Worm (Caenorhabditis elegans) whole organism, L4 larva: ENCODE data around the gene Y17G9B.4.

Experiments used
- F49E8.2 ChIP-seq: sonication (generic microtip); optimal IDR thresholded peaks from 2 replicates; lab custom pipeline; 2016; ENCODE audit warnings: missing compliant biosample characterization, mild to moderate bottlenecking, missing genetic modification characterization, borderline replicate concordance
- Y105C5A.15 ChIP-seq: fragments of 200-800 bp; sonication (Bioruptor generic); IDR thresholded peaks from 2 replicates; pipeline ENCODE4 v1.3.6; 2022; ENCODE audit warnings: missing genetic modification characterization, missing compliant biosample characterization
- ZK337.2 ChIP-seq: fragments of 200-800 bp; sonication (Bioruptor generic); IDR thresholded peaks from 2 replicates; pipeline ENCODE4 v1.3.6; 2022; ENCODE audit warnings: missing genetic modification reagents, missing genetic modification characterization, missing compliant biosample characterization
- aha-1 ChIP-seq: fragments of 150-350 bp; peaks from one replicate; lab custom pipeline; 2014; ENCODE audit warnings: missing biosample characterization, missing genetic modification characterization
- aly-2 ChIP-seq: sonication (generic microtip); optimal IDR thresholded peaks from 2 replicates; lab custom pipeline; 2018; ENCODE audit warnings: missing biosample characterization, missing genetic modification characterization
- arid-1 ChIP-seq: fragments of 200-800 bp; sonication (Bioruptor generic); conservative IDR thresholded peaks from 2 replicates; pipeline ENCODE4 v1.3.6; 2022; ENCODE audit warnings: missing genetic modification reagents, missing genetic modification characterization, missing compliant biosample characterization
- attf-4 ChIP-seq: sonication (generic microtip); optimal IDR thresholded peaks from 3 replicates; lab custom pipeline; 2017; ENCODE audit warnings: missing biosample characterization, missing genetic modification characterization
- ceh-28 ChIP-seq: fragments of 150-350 bp; optimal IDR thresholded peaks from 2 replicates; lab custom pipeline; 2014; ENCODE audit warnings: missing biosample characterization, missing genetic modification reagents, missing genetic modification characterization
- ceh-32 ChIP-seq: sonication (generic microtip); optimal IDR thresholded peaks from 2 replicates; lab custom pipeline; 2016; ENCODE audit warnings: mild to moderate bottlenecking, missing genetic modification characterization, missing compliant biosample characterization; ENCODE audit not compliant: poor library complexity
- ceh-62 ChIP-seq: sonication (generic microtip); optimal IDR thresholded peaks from 2 replicates; lab custom pipeline; 2017; ENCODE audit warnings: missing biosample characterization, missing genetic modification characterization
- ceh-82 ChIP-seq: sonication (generic microtip); optimal IDR thresholded peaks from 2 replicates; lab custom pipeline; 2017; ENCODE audit warnings: missing biosample characterization, missing genetic modification characterization
- daf-16 ChIP-seq, 3 experiments: sonication (generic microtip); optimal IDR thresholded peaks; 2 replicates each; lab custom pipeline; 2016 to 2017; ENCODE audit warnings: missing genetic modification characterization in 3 of 3, missing genetic modification reagents in 3 of 3, mild to moderate bottlenecking in 2 of 3, missing compliant biosample characterization in 2 of 3, missing biosample characterization in 1 of 3, moderate library complexity in 1 of 3
- daf-8 ChIP-seq: fragments of 200-800 bp; sonication (Bioruptor generic); IDR thresholded peaks from 2 replicates; pipeline ENCODE4 v1.3.6; 2022; ENCODE audit warnings: missing genetic modification characterization, missing compliant biosample characterization
- dmd-9 ChIP-seq: fragments of 200-800 bp; sonication (Bioruptor generic); IDR thresholded peaks from 2 replicates; pipeline ENCODE4 v1.3.6; 2022; ENCODE audit warnings: missing genetic modification reagents, missing genetic modification characterization, missing compliant biosample characterization
- dpl-1 ChIP-seq: fragments of 150-350 bp; optimal IDR thresholded peaks from 2 replicates; lab custom pipeline; 2014; ENCODE audit warnings: missing biosample characterization, missing genetic modification reagents, missing genetic modification characterization
- dve-1 ChIP-seq: sonication (generic microtip); optimal IDR thresholded peaks from 2 replicates; lab custom pipeline; 2017; ENCODE audit warnings: antibody characterized with exemption, mild to moderate bottlenecking, missing genetic modification characterization, missing compliant biosample characterization; ENCODE audit not compliant: insufficient read depth
- egl-27 ChIP-seq: sonication (generic microtip); optimal IDR thresholded peaks from 3 replicates; lab custom pipeline; 2017; ENCODE audit warnings: missing biosample characterization, missing genetic modification reagents, missing genetic modification characterization
- fkh-10 ChIP-seq: fragments of 150-350 bp; optimal IDR thresholded peaks from 2 replicates; lab custom pipeline; 2014; ENCODE audit warnings: missing biosample characterization, missing genetic modification reagents, missing genetic modification characterization
- fos-1 ChIP-seq: fragments of 150-350 bp; optimal IDR thresholded peaks from 2 replicates; lab custom pipeline; 2014; ENCODE audit warnings: missing biosample characterization, missing genetic modification characterization
- gei-8 ChIP-seq: fragments of 200-800 bp; sonication (Bioruptor generic); optimal IDR thresholded peaks from 2 replicates; lab custom pipeline; 2018; ENCODE audit warnings: mild to moderate bottlenecking, missing genetic modification characterization, missing compliant biosample characterization
- jun-1 ChIP-seq: fragments of 150-350 bp; optimal IDR thresholded peaks from 2 replicates; lab custom pipeline; 2014; ENCODE audit warnings: missing biosample characterization, missing genetic modification reagents, missing genetic modification characterization
- lim-7 ChIP-seq: fragments of 200-800 bp; sonication (Bioruptor generic); IDR thresholded peaks from 2 replicates; pipeline ENCODE4 v1.3.6; 2022; ENCODE audit warnings: missing genetic modification characterization, missing compliant biosample characterization
- lin-1 ChIP-seq: fragments of 200-800 bp; sonication (Bioruptor generic); IDR thresholded peaks from 2 replicates; pipeline ENCODE4 v1.3.6; 2022; ENCODE audit warnings: missing genetic modification reagents, missing genetic modification characterization, missing compliant biosample characterization
- lin-29 ChIP-seq: fragments of 200-800 bp; sonication (Bioruptor generic); IDR thresholded peaks from 2 replicates; pipeline ENCODE4 v1.3.6; 2022; ENCODE audit warnings: missing genetic modification reagents, missing genetic modification characterization, missing compliant biosample characterization
- lin-38 ChIP-seq: fragments of 200-800 bp; sonication (Bioruptor generic); IDR thresholded peaks from 2 replicates; pipeline ENCODE4 v1.3.6; 2022; ENCODE audit warnings: missing genetic modification reagents, missing genetic modification characterization, missing compliant biosample characterization
- lin-39 ChIP-seq: fragments of 150-350 bp; optimal IDR thresholded peaks from 2 replicates; lab custom pipeline; 2014; ENCODE audit warnings: missing biosample characterization, missing genetic modification reagents, missing genetic modification characterization
- mdl-1 ChIP-seq, 2 experiments: fragments of 150-350 bp in 1 of 2; sonication (generic microtip) in 1 of 2; optimal IDR thresholded peaks; 2 replicates each; lab custom pipeline; 2014 to 2017; ENCODE audit warnings: missing biosample characterization in 2 of 2, missing genetic modification characterization in 2 of 2
- mdt-29 ChIP-seq: fragments of 200-800 bp; sonication (Bioruptor generic); IDR thresholded peaks from 2 replicates; pipeline ENCODE4 v1.3.6; 2022; ENCODE audit warnings: missing genetic modification reagents, missing genetic modification characterization, missing compliant biosample characterization
- nhr-111 ChIP-seq: fragments of 200-800 bp; sonication (Bioruptor generic); optimal IDR thresholded peaks from 2 replicates; lab custom pipeline; 2018; ENCODE audit warnings: mild to moderate bottlenecking, missing genetic modification characterization, missing compliant biosample characterization
- nhr-237 ChIP-seq: sonication (generic microtip); optimal IDR thresholded peaks from 2 replicates; lab custom pipeline; 2017; ENCODE audit warnings: missing biosample characterization, missing genetic modification characterization
- nhr-25 ChIP-seq: sonication (generic microtip); optimal IDR thresholded peaks from 2 replicates; lab custom pipeline; 2017; ENCODE audit warnings: missing genetic modification characterization, mild to moderate bottlenecking, missing compliant biosample characterization, antibody characterized with exemption, moderate library complexity, borderline replicate concordance; ENCODE audit not compliant: insufficient read depth
- nhr-28 ChIP-seq: fragments of 150-350 bp; optimal IDR thresholded peaks from 2 replicates; lab custom pipeline; 2014; ENCODE audit warnings: missing biosample characterization, missing genetic modification characterization
- nhr-42 ChIP-seq: fragments of 200-800 bp; sonication (Bioruptor generic); IDR thresholded peaks from 2 replicates; pipeline ENCODE4 v1.3.6; 2022; ENCODE audit warnings: missing genetic modification characterization, missing compliant biosample characterization
- nhr-76 ChIP-seq: fragments of 150-350 bp; optimal IDR thresholded peaks from 2 replicates; lab custom pipeline; 2014; ENCODE audit warnings: missing biosample characterization, missing genetic modification characterization
- nhr-77 ChIP-seq: fragments of 150-350 bp; optimal IDR thresholded peaks from 2 replicates; lab custom pipeline; 2014; ENCODE audit warnings: missing biosample characterization, missing genetic modification characterization
- pqm-1 ChIP-seq: sonication (generic microtip); optimal IDR thresholded peaks from 2 replicates; lab custom pipeline; 2017; ENCODE audit warnings: missing biosample characterization, missing genetic modification characterization
- set-16 ChIP-seq: fragments of 200-800 bp; sonication (Bioruptor generic); IDR thresholded peaks from 2 replicates; pipeline ENCODE4 v1.3.6; 2022; ENCODE audit warnings: missing genetic modification reagents, missing genetic modification characterization, missing compliant biosample characterization
- skn-1 ChIP-seq: fragments of 150-350 bp; optimal IDR thresholded peaks from 2 replicates; lab custom pipeline; 2014; ENCODE audit warnings: missing biosample characterization, missing genetic modification characterization
- snpc-1.2 ChIP-seq: fragments of 200-800 bp; sonication (Bioruptor generic); IDR thresholded peaks from 2 replicates; pipeline ENCODE4 v1.3.6; 2022; ENCODE audit warnings: missing genetic modification reagents, missing genetic modification characterization, missing compliant biosample characterization
- tag-97 ChIP-seq: fragments of 200-800 bp; sonication (Bioruptor generic); IDR thresholded peaks from 2 replicates; pipeline ENCODE4 v1.3.6; 2022; ENCODE audit warnings: missing genetic modification characterization, missing compliant biosample characterization
- tra-1 ChIP-seq: fragments of 200-800 bp; sonication (Bioruptor generic); IDR thresholded peaks from 2 replicates; pipeline ENCODE4 v1.3.6; 2022; ENCODE audit warnings: missing genetic modification reagents, missing genetic modification characterization, missing compliant biosample characterization
- unc-130 ChIP-seq: sonication (generic microtip); optimal IDR thresholded peaks from 2 replicates; lab custom pipeline; 2016; ENCODE audit warnings: missing genetic modification reagents, missing genetic modification characterization, missing compliant biosample characterization
- unc-62 ChIP-seq, 3 experiments: fragments of 150-350 bp in 1 of 3; sonication (generic microtip); optimal IDR thresholded peaks in 2 of 3; peaks in 1 of 3; 1 replicate in 1 of 3; 2 replicates in 2 of 3; lab custom pipeline; 2014 to 2017; ENCODE audit warnings: missing biosample characterization in 3 of 3, missing genetic modification characterization in 3 of 3, missing genetic modification reagents in 3 of 3, missing genotype in 1 of 3
- vab-7 ChIP-seq: fragments of 200-800 bp; sonication (Bioruptor generic); IDR thresholded peaks from 2 replicates; pipeline ENCODE4 v1.3.6; 2022; ENCODE audit warnings: missing genetic modification reagents, missing genetic modification characterization, missing compliant biosample characterization
- zag-1 ChIP-seq: fragments of 150-350 bp; optimal IDR thresholded peaks from 2 replicates; lab custom pipeline; 2014; ENCODE audit warnings: missing biosample characterization, missing genetic modification characterization
- zip-11 ChIP-seq: fragments of 200-800 bp; sonication (Bioruptor generic); IDR thresholded peaks from 2 replicates; pipeline ENCODE4 v1.3.6; 2022; ENCODE audit warnings: missing genetic modification characterization, missing compliant biosample characterization

Y17G9B.4 gene

DNA sequence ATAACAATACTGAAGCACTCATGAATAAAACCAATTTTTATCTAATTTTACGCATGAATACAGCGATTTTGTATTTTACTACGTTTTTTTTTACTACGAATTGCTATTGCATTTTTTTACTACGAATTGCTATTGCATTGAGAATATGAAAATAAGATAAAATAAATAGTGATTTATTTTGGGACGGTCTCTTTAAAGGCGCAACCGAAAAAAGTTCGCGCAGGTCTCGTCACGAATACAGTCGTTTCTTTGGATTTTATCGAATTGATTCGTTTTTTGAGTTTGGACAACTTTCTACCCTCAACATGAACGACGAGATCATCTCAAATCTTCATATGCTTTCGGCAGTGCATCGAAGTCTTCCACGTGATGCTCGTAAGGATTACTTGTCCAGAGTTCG lies at the start of gene Y17G9B.4:
TSS of gene Y17G9B.4 (plus strand) at position 306 of the 400 bp plus-strand sequence.
- TF ChIP-seq tag-97 (GFP tag; lab: Robert Waterston, UW) (no peak), daf-8 (GFP tag; lab: Robert Waterston, UW) (no peak), lim-7 (GFP tag; lab: Robert Waterston, UW) (no peak), lin-39 (tag; lab: Kevin White, UChicago) (no peak), unc-130 (GFP tag; lab: Kevin White, UChicago) (peak; percentile 9), snpc-1.2 (GFP tag; lab: Robert Waterston, UW) (peak; percentile 56; the same call in 1 of the 2 replicates)

DNA sequence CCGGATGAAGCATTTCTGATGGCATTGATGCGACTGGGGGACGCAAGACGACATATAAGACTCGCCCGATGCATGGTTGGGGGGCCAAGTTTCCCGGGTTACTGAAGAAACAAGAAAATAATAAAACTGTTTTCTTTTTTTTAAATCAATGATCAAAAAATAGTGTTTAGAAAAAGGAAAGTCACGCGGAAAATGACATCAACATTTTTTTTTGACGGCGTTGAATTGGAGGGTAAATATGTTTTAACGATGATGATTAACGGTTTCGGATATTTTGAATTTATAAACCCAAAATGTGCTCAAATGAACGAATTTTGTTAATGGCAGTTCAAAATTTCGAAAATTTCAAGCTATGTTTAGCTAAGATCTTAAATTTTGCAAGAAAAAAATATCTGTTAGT lies 48.0 kb upstream of the Y17G9B.4 start, which contains the start of gene ogdh-1:
TSS of gene ogdh-1 (minus strand) at position 101 of the 400 bp plus-strand sequence.
- no peak for TF ChIP-seq attf-4 (tag; lab: Kevin White, UChicago)
- no peak for TF ChIP-seq lin-29
- no peak for TF ChIP-seq daf-8 (GFP tag; lab: Robert Waterston, UW)
- no peak for TF ChIP-seq daf-16 (GFP tag; optimal IDR thresholded peaks at IDR 0.05; lab: Kevin White, UChicago)
- no peak for TF ChIP-seq daf-16 (tag; optimal IDR thresholded peaks at IDR 0.05; lab: Kevin White, UChicago)
- TF ChIP-seq, all 104 proteins: peak for 0

ce11 chrIV:4705182-4705581 lies 46.7 kb upstream of the Y17G9B.4 start:
- peak in 1 of 2 experiments; percentile 56 for TF ChIP-seq mdl-1 (tag; optimal IDR thresholded peaks at IDR 0.05; lab: Kevin White, UChicago)
- peak; percentile 22 for TF ChIP-seq dpl-1 (GFP tag; lab: Kevin White, UChicago)
- TF ChIP-seq gei-8 (GFP tag; lab: Kevin White, UChicago) = no peak
- TF ChIP-seq mdt-29 (GFP tag; lab: Robert Waterston, UW) = no peak
- TF ChIP-seq unc-62 (GFP tag; optimal IDR thresholded peaks at IDR 0.05 in 1 of 2; lab: Kevin White, UChicago) = no peak
- no peak for TF ChIP-seq unc-62 (tag; optimal IDR thresholded peaks at IDR 0.05; lab: Kevin White, UChicago)
- no peak for TF ChIP-seq jun-1 (tag; lab: Kevin White, UChicago)
- peak; percentile 86 for TF ChIP-seq nhr-28 (tag; lab: Kevin White, UChicago)
- peak; percentile 43 for TF ChIP-seq nhr-77 (tag; lab: Kevin White, UChicago)
- 0 out of 2 replicates have a peak, but pooled peaks have one; percentile 48 for TF ChIP-seq nhr-42 (GFP tag; lab: Robert Waterston, UW)
- no peak for TF ChIP-seq lin-39 (tag; lab: Kevin White, UChicago)
- TF ChIP-seq lin-1 = peak; percentile 61
- TF ChIP-seq daf-8 (GFP tag; lab: Robert Waterston, UW) = no peak
- TF ChIP-seq dve-1 (tag; lab: Kevin White, UChicago) = peak; percentile 59
- TF ChIP-seq fos-1 (tag; lab: Kevin White, UChicago) = no peak
- TF ChIP-seq ceh-32 = no peak
- no peak for TF ChIP-seq ceh-62
- TF ChIP-seq lin-29 = no peak
- TF ChIP-seq dmd-9 (GFP tag; lab: Robert Waterston, UW) = 0 out of 2 replicates have a peak, but pooled peaks have one; percentile 37
- no peak for TF ChIP-seq aha-1 (tag; lab: Kevin White, UChicago)
- peak; percentile 67 for TF ChIP-seq lin-38 (GFP tag; lab: Robert Waterston, UW)
- peak; percentile 73 for TF ChIP-seq set-16 (GFP tag; lab: Robert Waterston, UW)
- TF ChIP-seq lim-7 (GFP tag; lab: Robert Waterston, UW) = no peak
- TF ChIP-seq nhr-237 (tag; lab: Kevin White, UChicago) = no peak
- TF ChIP-seq tra-1 (GFP tag; lab: Robert Waterston, UW) = no peak
- TF ChIP-seq nhr-111 (GFP tag; lab: Kevin White, UChicago) = no peak
- peak; percentile 43; the same call in 1 of the 2 replicates for TF ChIP-seq arid-1 (GFP tag; lab: Robert Waterston, UW)
- no peak for TF ChIP-seq Y105C5A.15 (GFP tag; lab: Robert Waterston, UW)
- TF ChIP-seq zip-11 (GFP tag; lab: Robert Waterston, UW) = no peak
- peak; percentile 42 for TF ChIP-seq nhr-25 (tag; lab: Kevin White, UChicago)
- TF ChIP-seq aly-2 (tag; lab: Kevin White, UChicago) = no peak
- TF ChIP-seq ZK337.2 (GFP tag; lab: Robert Waterston, UW) = no peak
- no peak for TF ChIP-seq ceh-82 (tag; lab: Kevin White, UChicago)
- TF ChIP-seq nhr-76 (tag; lab: Kevin White, UChicago) = no peak
- no peak for TF ChIP-seq snpc-1.2 (GFP tag; lab: Robert Waterston, UW)
- no peak for TF ChIP-seq zag-1
- peak; percentile 35 for TF ChIP-seq pqm-1 (tag; lab: Kevin White, UChicago)
- no peak for TF ChIP-seq vab-7
- no peak for TF ChIP-seq egl-27 (tag; lab: Kevin White, UChicago)
- TF ChIP-seq F49E8.2 (tag; lab: Kevin White, UChicago) = no peak
- TF ChIP-seq ceh-28 (tag; lab: Kevin White, UChicago) = no peak
- TF ChIP-seq fkh-10 (GFP tag; lab: Kevin White, UChicago) = no peak
- no peak for TF ChIP-seq skn-1 (tag; lab: Kevin White, UChicago)
